Fruit fly (Drosophila melanogaster) whole organism, embryonic: ENCODE data around the gene CG9269.

Experiments used
- Antp ChIP-seq: fragments of 200-800 bp; sonication (Bioruptor generic); optimal IDR thresholded peaks from 3 replicates; lab custom pipeline; 2016; ENCODE audit warnings: missing biosample characterization, missing genetic modification characterization
- CG1024 ChIP-seq: fragments of 200-800 bp; sonication (Bioruptor generic); IDR thresholded peaks from 2 replicates; pipeline ENCODE4 v1.3.6; 2022; ENCODE audit warnings: missing biosample characterization, missing genetic modification characterization
- CG11504 ChIP-seq: fragments of 200-800 bp; sonication (Bioruptor generic); optimal IDR thresholded peaks from 3 replicates; lab custom pipeline; 2019; ENCODE audit warnings: missing biosample characterization, mild to moderate bottlenecking, missing genetic modification characterization, moderate library complexity
- CG12744 ChIP-seq: fragments of 200-800 bp; sonication (Bioruptor generic); optimal IDR thresholded peaks from 2 replicates; lab custom pipeline; 2016; ENCODE audit warnings: missing biosample characterization, missing genetic modification characterization
- CG14014 ChIP-seq: fragments of 200-800 bp; sonication (Bioruptor generic); IDR thresholded peaks from 2 replicates; pipeline ENCODE4 v1.3.6; 2022; ENCODE audit warnings: missing biosample characterization, missing genetic modification characterization
- CG14710 ChIP-seq: fragments of 200-800 bp; sonication (Bioruptor generic); optimal IDR thresholded peaks from 3 replicates; lab custom pipeline; 2019; ENCODE audit warnings: missing biosample characterization, mild to moderate bottlenecking, missing genetic modification characterization, moderate library complexity
- CG14965 ChIP-seq: fragments of 200-800 bp; sonication (Bioruptor generic); optimal IDR thresholded peaks from 2 replicates; lab custom pipeline; 2016; ENCODE audit warnings: missing biosample characterization, missing genetic modification characterization, borderline replicate concordance
- CG15479 ChIP-seq: fragments of 200-800 bp; sonication (Bioruptor generic); optimal IDR thresholded peaks from 3 replicates; lab custom pipeline; 2019; ENCODE audit warnings: missing biosample characterization, mild to moderate bottlenecking, missing genetic modification characterization, moderate library complexity
- CG15514 ChIP-seq: fragments of 200-800 bp; sonication (Bioruptor generic); optimal IDR thresholded peaks from 3 replicates; lab custom pipeline; 2017; ENCODE audit warnings: missing biosample characterization, missing genetic modification characterization, mild to moderate bottlenecking, moderate library complexity, missing genetic modification reagents
- CG18619 ChIP-seq: fragments of 200-800 bp; sonication (Bioruptor generic); optimal IDR thresholded peaks from 3 replicates; lab custom pipeline; 2017; ENCODE audit warnings: missing biosample characterization, mild to moderate bottlenecking, missing genetic modification characterization
- CG18764 ChIP-seq: fragments of 200-800 bp; sonication (Bioruptor generic); optimal IDR thresholded peaks from 3 replicates; lab custom pipeline; 2016; ENCODE audit warnings: missing biosample characterization, missing genetic modification characterization
- CG2120 ChIP-seq: fragments of 200-800 bp; sonication (Bioruptor generic); optimal IDR thresholded peaks from 3 replicates; lab custom pipeline; 2016; ENCODE audit warnings: missing biosample characterization, missing genetic modification characterization
- CG4360 ChIP-seq: fragments of 200-800 bp; sonication (Bioruptor generic); IDR thresholded peaks from 2 replicates; pipeline ENCODE4 v1.3.6; 2022; ENCODE audit warnings: missing biosample characterization, missing genetic modification characterization
- CG6175 ChIP-seq: fragments of 200-800 bp; sonication (Bioruptor generic); IDR thresholded peaks from 3 replicates; pipeline ENCODE4 v1.3.6; 2022; ENCODE audit warnings: missing biosample characterization, missing genetic modification characterization
- CG6689 ChIP-seq: fragments of 200-800 bp; sonication (Bioruptor generic); IDR thresholded peaks from 2 replicates; pipeline ENCODE4 v1.3.6; 2022; ENCODE audit warnings: missing biosample characterization, missing genetic modification characterization
- CG8089 ChIP-seq: fragments of 200-800 bp; sonication (Bioruptor generic); optimal IDR thresholded peaks from 3 replicates; lab custom pipeline; 2016; ENCODE audit warnings: missing biosample characterization, missing genetic modification characterization
- CG9437 ChIP-seq: fragments of 200-800 bp; sonication (Bioruptor generic); optimal IDR thresholded peaks from 2 replicates; lab custom pipeline; 2018; ENCODE audit warnings: missing biosample characterization, mild to moderate bottlenecking, missing genetic modification characterization
- CG9817 ChIP-seq: fragments of 200-800 bp; sonication (Bioruptor generic); optimal IDR thresholded peaks from 2 replicates; lab custom pipeline; 2018; ENCODE audit warnings: missing biosample characterization, mild to moderate bottlenecking, missing genetic modification characterization, moderate library complexity
- CoRest ChIP-seq: fragments of 200-800 bp; sonication (Bioruptor generic); optimal IDR thresholded peaks from 3 replicates; lab custom pipeline; 2018; ENCODE audit warnings: missing biosample characterization, mild to moderate bottlenecking, missing genetic modification characterization, moderate library complexity
- CrebB ChIP-seq: fragments of 200-800 bp; sonication (Bioruptor generic); optimal IDR thresholded peaks from 3 replicates; lab custom pipeline; 2018; ENCODE audit warnings: missing biosample characterization, mild to moderate bottlenecking, missing genetic modification characterization
- D ChIP-seq, 2 experiments: fragments of 200-800 bp in 1 of 2; fragments of >200 bp in 1 of 2; sonication (Bioruptor generic) in 1 of 2; optimal IDR thresholded peaks; 2 replicates in 1 of 2; 3 replicates in 1 of 2; lab custom pipeline; 2017; ENCODE audit warnings: mild to moderate bottlenecking in 1 of 2, missing biosample characterization in 1 of 2, missing genetic modification characterization in 1 of 2, missing genetic modification reagents in 1 of 2
- D19B ChIP-seq: fragments of 200-800 bp; sonication (Bioruptor generic); optimal IDR thresholded peaks from 2 replicates; lab custom pipeline; 2017; ENCODE audit warnings: missing biosample characterization, mild to moderate bottlenecking, missing genetic modification characterization
- Dek ChIP-seq: fragments of 200-800 bp; sonication (Bioruptor generic); optimal IDR thresholded peaks from 3 replicates; lab custom pipeline; 2019; ENCODE audit warnings: missing biosample characterization, mild to moderate bottlenecking, missing genetic modification characterization, moderate library complexity
- Elba2 ChIP-seq: fragments of 200-800 bp; sonication (Bioruptor generic); optimal IDR thresholded peaks from 3 replicates; lab custom pipeline; 2016; ENCODE audit warnings: missing biosample characterization, missing genetic modification characterization
- Fer1 ChIP-seq: fragments of 200-800 bp; sonication (Bioruptor generic); optimal IDR thresholded peaks from 2 replicates; lab custom pipeline; 2017; ENCODE audit warnings: missing biosample characterization, mild to moderate bottlenecking, missing genetic modification characterization
- Med ChIP-seq: fragments of 200-800 bp; sonication (Bioruptor generic); peaks from one replicate; lab custom pipeline; 2016; ENCODE audit warnings: missing biosample characterization, missing genetic modification characterization, mild to moderate bottlenecking, inconsistent platforms, moderate library complexity
- NK7.1 ChIP-seq: fragments of 200-800 bp; sonication (Bioruptor generic); optimal IDR thresholded peaks from 3 replicates; lab custom pipeline; 2016; ENCODE audit warnings: missing biosample characterization, missing genetic modification characterization
- Oaz ChIP-seq: fragments of 200-800 bp; sonication (Bioruptor generic); IDR thresholded peaks from 2 replicates; pipeline ENCODE4 v1.3.6; 2022; ENCODE audit warnings: missing biosample characterization, missing genetic modification characterization
- PHDP ChIP-seq: fragments of 200-800 bp; sonication (Bioruptor generic); optimal IDR thresholded peaks from 3 replicates; lab custom pipeline; 2018; ENCODE audit warnings: missing biosample characterization, mild to moderate bottlenecking, missing genetic modification characterization, moderate library complexity
- Tbp ChIP-seq: fragments of >200 bp; optimal IDR thresholded peaks from 2 replicates; lab custom pipeline; 2018; ENCODE audit warnings: missing biosample characterization, missing genetic modification characterization
- Trl ChIP-seq, 3 experiments: fragments of >200 bp in 2 of 3; fragments of 200-800 bp in 1 of 3; sonication (Bioruptor generic) in 1 of 3; optimal IDR thresholded peaks; 2 replicates in 1 of 3; 3 replicates in 2 of 3; lab custom pipeline; 2016 to 2017; ENCODE audit warnings: missing biosample characterization in 1 of 3, missing genetic modification characterization in 1 of 3
- ap ChIP-seq: fragments of 200-800 bp; sonication (Bioruptor generic); IDR thresholded peaks from 2 replicates; pipeline ENCODE4 v1.3.6; 2022; ENCODE audit warnings: missing biosample characterization, missing genetic modification characterization
- chinmo ChIP-seq: fragments of 200-800 bp; sonication (Bioruptor generic); IDR thresholded peaks from 4 replicates; pipeline ENCODE4 v1.3.6; 2022; ENCODE audit warnings: missing biosample characterization, missing genetic modification characterization; ENCODE audit not compliant: partially characterized antibody
- chm ChIP-seq: fragments of 200-800 bp; sonication (Bioruptor generic); IDR thresholded peaks from 2 replicates; pipeline ENCODE4 v1.3.6; 2022; ENCODE audit warnings: missing biosample characterization, missing genetic modification characterization
- dan ChIP-seq: fragments of 200-800 bp; sonication (Bioruptor generic); IDR thresholded peaks from 2 replicates; pipeline ENCODE4 v1.3.6; 2022; ENCODE audit warnings: missing biosample characterization, missing genetic modification characterization
- esg ChIP-seq: fragments of 200-800 bp; sonication (Bioruptor generic); conservative IDR thresholded peaks from 2 replicates; pipeline ENCODE4 v1.3.6; 2022; ENCODE audit warnings: missing biosample characterization, missing genetic modification characterization
- fu2 ChIP-seq: fragments of 200-800 bp; sonication (Bioruptor generic); optimal IDR thresholded peaks from 2 replicates; lab custom pipeline; 2016; ENCODE audit warnings: missing biosample characterization, missing genetic modification characterization
- grn ChIP-seq: fragments of 200-800 bp; sonication (Bioruptor generic); optimal IDR thresholded peaks from 3 replicates; lab custom pipeline; 2017; ENCODE audit warnings: missing biosample characterization, missing genetic modification characterization
- lmd ChIP-seq: fragments of 200-800 bp; sonication (Bioruptor generic); IDR thresholded peaks from 2 replicates; pipeline ENCODE4 v1.3.6; 2022; ENCODE audit warnings: missing biosample characterization, missing genetic modification characterization
- pita ChIP-seq: fragments of 200-800 bp; sonication (Bioruptor generic); optimal IDR thresholded peaks from 2 replicates; lab custom pipeline; 2017; ENCODE audit warnings: missing biosample characterization, mild to moderate bottlenecking, missing genetic modification characterization
- pnt ChIP-seq: fragments of 200-800 bp; sonication (Bioruptor generic); optimal IDR thresholded peaks from 3 replicates; lab custom pipeline; 2016; ENCODE audit warnings: missing biosample characterization, missing genetic modification characterization
- psq ChIP-seq: fragments of 200-800 bp; sonication (Bioruptor generic); optimal IDR thresholded peaks from 2 replicates; lab custom pipeline; 2017; ENCODE audit warnings: missing biosample characterization, missing genetic modification characterization
- pum ChIP-seq: fragments of 200-800 bp; sonication (Bioruptor generic); optimal IDR thresholded peaks from 2 replicates; lab custom pipeline; 2016; ENCODE audit warnings: missing biosample characterization, missing genetic modification characterization
- rib ChIP-seq: fragments of 200-800 bp; sonication (Bioruptor generic); IDR thresholded peaks from 2 replicates; pipeline ENCODE4 v1.3.6; 2022; ENCODE audit warnings: missing biosample characterization, missing genetic modification characterization
- row ChIP-seq: fragments of 200-800 bp; sonication (Bioruptor generic); IDR thresholded peaks from 3 replicates; pipeline ENCODE4 v1.3.6; 2022; ENCODE audit warnings: missing biosample characterization, missing genetic modification characterization
- sens ChIP-seq: fragments of 200-800 bp; sonication (Bioruptor generic); peaks from one replicate; lab custom pipeline; 2016; ENCODE audit warnings: missing biosample characterization, missing genetic modification characterization
- slp2 ChIP-seq: fragments of 200-800 bp; sonication (Bioruptor generic); optimal IDR thresholded peaks from 2 replicates; lab custom pipeline; 2016; ENCODE audit warnings: missing biosample characterization, missing genetic modification characterization
- sqz ChIP-seq: fragments of 200-800 bp; sonication (Bioruptor generic); optimal IDR thresholded peaks from 3 replicates; lab custom pipeline; 2018; ENCODE audit warnings: missing biosample characterization, mild to moderate bottlenecking, missing genetic modification characterization
- zfh1 ChIP-seq: fragments of 200-800 bp; sonication (Bioruptor generic); IDR thresholded peaks from 3 replicates; pipeline ENCODE4 v1.3.6; 2022; ENCODE audit warnings: missing biosample characterization, missing genetic modification characterization

CG9269 gene

DNA sequence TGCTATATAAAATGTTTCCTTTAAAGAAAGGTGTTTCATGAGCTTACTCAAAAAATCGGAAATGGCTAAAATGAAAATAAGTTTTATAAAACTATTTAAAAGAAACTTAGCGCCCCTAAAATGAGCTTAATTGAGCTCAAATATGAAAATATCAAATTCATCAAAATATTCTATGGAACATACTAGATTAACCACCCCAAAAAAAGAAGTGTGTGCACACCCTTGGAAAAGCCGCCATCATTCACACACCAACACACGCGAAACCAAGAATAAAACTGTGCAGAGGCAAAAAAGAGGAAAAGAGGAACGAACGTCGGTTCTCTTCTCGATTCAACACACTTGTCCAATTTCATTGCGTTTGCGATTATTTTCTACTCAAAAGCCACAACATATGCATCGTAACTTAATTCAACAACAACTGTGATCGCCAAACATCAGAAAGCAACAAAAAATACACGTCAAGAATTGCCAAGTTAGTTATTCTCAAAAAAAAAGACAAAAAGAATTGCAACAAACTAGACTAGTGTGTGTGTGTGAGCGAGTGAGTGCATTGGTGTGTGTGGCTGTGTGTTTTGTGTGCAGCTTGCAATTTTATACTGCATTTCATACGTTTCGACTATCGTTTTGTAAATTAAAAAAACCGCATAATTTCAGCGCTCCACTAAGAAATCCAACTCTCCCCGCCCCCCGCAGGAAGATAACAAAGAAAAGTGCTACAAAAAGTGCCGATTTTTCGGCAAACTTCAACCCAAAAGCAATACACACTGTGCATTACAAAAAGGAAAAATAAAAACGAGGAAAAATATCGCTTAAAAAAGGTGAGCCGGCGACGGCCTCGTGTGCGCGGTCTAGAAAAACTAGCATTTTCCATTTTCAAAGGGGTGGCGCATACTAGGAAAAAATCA is 31.3 kb downstream of the CG9269 start, which contains the start of gene rin (continued):
- no peak for TF ChIP-seq PHDP
- no peak for TF ChIP-seq pita (GFP tag; lab: Kevin White, UChicago)
- TF ChIP-seq CG2120 (GFP tag; lab: Kevin White, UChicago), result peak; percentile 34
- TF ChIP-seq Antp (GFP tag; lab: Kevin White, UChicago), result no peak
- no peak for TF ChIP-seq CG1024 (GFP tag; lab: Robert Waterston, UW)
- TF ChIP-seq CrebB (tag; lab: Kevin White, UChicago), result no peak
- no peak for TF ChIP-seq CG18619 (GFP tag; lab: Kevin White, UChicago)
- peak; percentile 5 for TF ChIP-seq slp2 (GFP tag; lab: Kevin White, UChicago)
- no peak for TF ChIP-seq pnt (GFP tag; lab: Kevin White, UChicago)
- no peak for TF ChIP-seq ap (GFP tag; lab: Robert Waterston, UW)
- TF ChIP-seq D (optimal IDR thresholded peaks at IDR 0.05; lab: Kevin White, UChicago), result no peak
- TF ChIP-seq D (GFP tag; optimal IDR thresholded peaks at IDR 0.05; lab: Kevin White, UChicago), result no peak
- TF ChIP-seq pum (GFP tag; lab: Kevin White, UChicago), result no peak
- TF ChIP-seq CG9437 (GFP tag; lab: Kevin White, UChicago), result no peak
- TF ChIP-seq fu2, result no peak
- peak in 1 of 2 experiments; percentile 49 for TF ChIP-seq Trl (optimal IDR thresholded peaks at IDR 0.05; lab: Kevin White, UChicago)
- TF ChIP-seq Trl (GFP tag; optimal IDR thresholded peaks at IDR 0.05; lab: Kevin White, UChicago), result no peak
- no peak for TF ChIP-seq Tbp
- TF ChIP-seq zfh1 (GFP tag; lab: Robert Waterston, UW), result no peak
- TF ChIP-seq Oaz (GFP tag; lab: Robert Waterston, UW), result no peak
- no peak for TF ChIP-seq CG8089 (GFP tag; lab: Kevin White, UChicago)
- no peak for TF ChIP-seq psq
- no peak for TF ChIP-seq chm
- no peak for TF ChIP-seq CG9817
- TF ChIP-seq esg (GFP tag; lab: Robert Waterston, UW), result no peak
- TF ChIP-seq chinmo (GFP tag; lab: Robert Waterston, UW), result 0 out of 4 replicates have a peak, but pooled peaks have one; percentile 72
- TF ChIP-seq NK7.1 (GFP tag; lab: Kevin White, UChicago), result no peak
- TF ChIP-seq CG11504 (tag; lab: Kevin White, UChicago), result no peak
- no peak for TF ChIP-seq CG14965 (GFP tag; lab: Kevin White, UChicago)
- no peak for TF ChIP-seq Dek (tag; lab: Kevin White, UChicago)
- no peak for TF ChIP-seq CG4360 (GFP tag; lab: Robert Waterston, UW)
- no peak for TF ChIP-seq grn (GFP tag; lab: Kevin White, UChicago)
- TF ChIP-seq CG15479 (GFP tag; lab: Kevin White, UChicago), result peak; percentile 42
- no peak for TF ChIP-seq CG18764 (GFP tag; lab: Kevin White, UChicago)
- no peak for TF ChIP-seq CG12744
- peak; percentile 39; the same call in 1 of the 2 replicates for TF ChIP-seq rib
- no peak; the same call in 1 of the 2 replicates for TF ChIP-seq lmd (GFP tag; lab: Robert Waterston, UW)
- no peak for TF ChIP-seq CG6175
- no peak for TF ChIP-seq CoRest (tag; lab: Kevin White, UChicago)
- TF ChIP-seq Fer1 (GFP tag; lab: Kevin White, UChicago), result peak; percentile 15
- peak; percentile 84 for TF ChIP-seq CG6689 (GFP tag; lab: Robert Waterston, UW)
- peak; percentile 62 for TF ChIP-seq sens (GFP tag; lab: Kevin White, UChicago)
- peak; percentile 41 for TF ChIP-seq sqz (GFP tag; lab: Kevin White, UChicago)
- TF ChIP-seq Elba2 (GFP tag; lab: Kevin White, UChicago), result no peak
- peak; percentile 99 for TF ChIP-seq CG14710
- TF ChIP-seq CG15514 (GFP tag; lab: Kevin White, UChicago), result no peak
- no peak for TF ChIP-seq CG14014 (GFP tag; lab: Robert Waterston, UW)
- TF ChIP-seq row, result peak; percentile 71
- TF ChIP-seq D19B (GFP tag; lab: Kevin White, UChicago), result no peak
- peak; percentile 28 for TF ChIP-seq Med (GFP tag; lab: Kevin White, UChicago)
- TF ChIP-seq dan (GFP tag; lab: Robert Waterston, UW), result no peak
